Worm (Caenorhabditis elegans) whole organism, young adult: ENCODE results near the gene C06A12.19.

ENCODE experiments used
- B0035.1 ChIP-seq: sonication (generic microtip); optimal IDR thresholded peaks from 2 replicates; lab custom pipeline; 2016; ENCODE audit warnings: missing genetic modification characterization, mild to moderate bottlenecking, missing compliant biosample characterization, missing genotype, missing genetic modification reagents
- D2030.7 ChIP-seq: fragments of 200-800 bp; sonication (Bioruptor generic); IDR thresholded peaks from 2 replicates; pipeline ENCODE4 v1.3.6; 2022; ENCODE audit warnings: missing genetic modification reagents, missing genetic modification characterization, missing compliant biosample characterization
- F37B4.10 ChIP-seq: fragments of 200-800 bp; sonication (Bioruptor generic); IDR thresholded peaks from 2 replicates; pipeline ENCODE4 v1.3.6; 2022; ENCODE audit warnings: missing genetic modification characterization, missing compliant biosample characterization
- F39B2.1 ChIP-seq: fragments of 200-800 bp; sonication (Bioruptor generic); IDR thresholded peaks from 2 replicates; pipeline ENCODE4 v1.3.6; 2022; ENCODE audit warnings: missing genetic modification reagents, missing genetic modification characterization, missing compliant biosample characterization
- Y67H2A.10 ChIP-seq: fragments of 200-800 bp; sonication (Bioruptor generic); conservative IDR thresholded peaks from 2 replicates; pipeline ENCODE4 v1.3.6; 2022; ENCODE audit warnings: missing genetic modification reagents, missing genetic modification characterization, missing compliant biosample characterization
- ZK185.1 ChIP-seq: sonication (generic microtip); optimal IDR thresholded peaks from 2 replicates; lab custom pipeline; 2016; ENCODE audit warnings: mild to moderate bottlenecking, missing genetic modification characterization, missing compliant biosample characterization; ENCODE audit not compliant: poor library complexity, severe bottlenecking
- athp-1 ChIP-seq: sonication (generic microtip); optimal IDR thresholded peaks from 2 replicates; lab custom pipeline; 2017; ENCODE audit warnings: mild to moderate bottlenecking, missing genetic modification characterization, missing compliant biosample characterization
- ccch-3 ChIP-seq: fragments of 200-800 bp; sonication (Bioruptor generic); optimal IDR thresholded peaks from 2 replicates; lab custom pipeline; 2018; ENCODE audit warnings: mild to moderate bottlenecking, missing genetic modification characterization, missing compliant biosample characterization
- dox-1 ChIP-seq: fragments of 200-800 bp; sonication (Bioruptor generic); IDR thresholded peaks from 2 replicates; pipeline ENCODE4 v1.3.6; 2022; ENCODE audit warnings: missing genetic modification reagents, missing genetic modification characterization, missing compliant biosample characterization
- hmg-1.2 ChIP-seq: fragments of 200-800 bp; sonication (Bioruptor generic); IDR thresholded peaks from 2 replicates; pipeline ENCODE4 v1.3.6; 2022; ENCODE audit warnings: missing genetic modification reagents, missing genetic modification characterization, missing compliant biosample characterization
- lsl-1 ChIP-seq: fragments of 200-800 bp; sonication (Bioruptor generic); optimal IDR thresholded peaks from 2 replicates; lab custom pipeline; 2018; ENCODE audit warnings: mild to moderate bottlenecking, missing genetic modification characterization, moderate library complexity, missing compliant biosample characterization
- lsy-27 ChIP-seq: sonication (generic microtip); optimal IDR thresholded peaks from 2 replicates; lab custom pipeline; 2017; ENCODE audit warnings: missing genetic modification characterization, mild to moderate bottlenecking, missing compliant biosample characterization, antibody characterized with exemption, missing genotype, borderline replicate concordance; ENCODE audit not compliant: insufficient read depth
- mcd-1 ChIP-seq: fragments of 200-800 bp; sonication (Bioruptor generic); IDR thresholded peaks from 2 replicates; pipeline ENCODE4 v1.3.6; 2022; ENCODE audit warnings: missing genetic modification reagents, missing genetic modification characterization, missing compliant biosample characterization
- mes-4 ChIP-seq: sonication (generic microtip); optimal IDR thresholded peaks from 2 replicates; lab custom pipeline; 2016; ENCODE audit warnings: missing genotype, missing genetic modification characterization, missing compliant biosample characterization
- mxl-1 ChIP-seq: sonication (generic microtip); optimal IDR thresholded peaks from 2 replicates; lab custom pipeline; 2016; ENCODE audit warnings: missing genetic modification characterization, missing compliant biosample characterization
- nfya-1 ChIP-seq: sonication (generic microtip); optimal IDR thresholded peaks from 2 replicates; lab custom pipeline; 2017; ENCODE audit warnings: antibody characterized with exemption, missing compliant biosample characterization, missing genetic modification characterization, borderline replicate concordance; ENCODE audit not compliant: insufficient read depth
- nhr-179 ChIP-seq: sonication (generic microtip); optimal IDR thresholded peaks from 2 replicates; lab custom pipeline; 2016; ENCODE audit warnings: mild to moderate bottlenecking, missing genetic modification characterization, missing compliant biosample characterization
- nhr-80 ChIP-seq: sonication (generic microtip); optimal IDR thresholded peaks from 2 replicates; lab custom pipeline; 2016; ENCODE audit warnings: missing genetic modification characterization, missing compliant biosample characterization
- pha-4 ChIP-seq: fragments of 150-350 bp; sonication (generic microtip); optimal IDR thresholded peaks from 2 replicates; lab custom pipeline; 2014; ENCODE audit warnings: missing biosample characterization, missing genetic modification reagents, missing genetic modification characterization
- sdz-38 ChIP-seq: sonication (generic microtip); optimal IDR thresholded peaks from 2 replicates; lab custom pipeline; 2016; ENCODE audit warnings: missing genotype, missing genetic modification characterization, missing compliant biosample characterization
- somi-1 ChIP-seq: fragments of 200-800 bp; sonication (Bioruptor generic); optimal IDR thresholded peaks from 2 replicates; lab custom pipeline; 2018; ENCODE audit warnings: mild to moderate bottlenecking, missing genetic modification characterization, missing compliant biosample characterization
- unc-130 ChIP-seq: sonication (generic microtip); optimal IDR thresholded peaks from 2 replicates; lab custom pipeline; 2016; ENCODE audit warnings: missing genetic modification reagents, missing genetic modification characterization, missing compliant biosample characterization
- zfh-2 ChIP-seq: fragments of 200-800 bp; sonication (Bioruptor generic); conservative IDR thresholded peaks from 2 replicates; pipeline ENCODE4 v1.3.6; 2022; ENCODE audit warnings: missing genetic modification reagents, missing genetic modification characterization, missing compliant biosample characterization

Gene C06A12.19

DNA sequence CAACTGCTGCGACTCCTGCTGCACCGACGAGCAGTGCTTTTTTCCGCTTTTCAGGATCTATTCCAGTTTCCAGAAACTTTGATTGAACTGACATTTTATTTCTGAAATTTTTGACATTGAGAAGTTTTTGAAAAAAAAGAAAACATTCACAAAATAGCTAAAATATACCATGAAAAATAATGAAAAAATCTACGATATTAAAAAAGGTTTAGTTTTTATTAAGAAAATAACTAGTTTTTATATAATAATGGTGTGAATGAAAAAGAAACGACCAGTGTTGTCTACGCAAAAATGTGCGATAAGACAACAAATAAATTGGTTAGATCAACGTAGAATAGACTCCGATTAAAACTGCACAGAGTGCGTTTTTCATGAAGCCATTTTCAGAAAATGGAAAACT is 34.4 kb downstream of the C06A12.19 start, which contains the start of gene pmp-4:
pmp-4 (minus strand) TSS at position 101 of the 400 bp plus-strand sequence.
- TF ChIP-seq zfh-2 (GFP tag; lab: Robert Waterston, UW), result no peak
- TF ChIP-seq nhr-80 (tag; lab: Kevin White, UChicago), result peak; percentile 54
- TF ChIP-seq dox-1 (GFP tag; lab: Robert Waterston, UW), result no peak

DNA sequence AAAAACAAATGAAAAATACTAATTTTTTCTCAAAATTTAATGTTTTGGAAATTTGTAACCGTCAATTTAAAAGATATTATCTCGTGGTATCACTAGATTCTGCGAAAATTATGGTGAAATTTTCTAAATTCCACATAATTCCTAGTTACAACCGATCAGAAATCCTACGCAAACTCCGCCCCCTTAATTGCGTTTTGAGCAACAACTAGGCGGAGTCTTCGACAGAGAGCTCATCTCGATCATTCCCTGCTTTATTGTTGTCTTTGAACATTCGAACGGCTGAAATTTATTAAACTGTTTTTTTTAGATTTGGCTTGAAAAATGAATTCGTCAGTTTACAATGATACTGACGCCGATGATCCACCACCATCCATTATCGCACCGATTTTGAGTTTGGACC is 40.4 kb downstream of the C06A12.19 start, which contains the start of gene T02D1.4:
T02D1.4 (plus strand) TSS at position 301 of the 400 bp plus-strand sequence.
- no peak for TF ChIP-seq mcd-1 (GFP tag; lab: Robert Waterston, UW)
- TF ChIP-seq hmg-1.2, result no peak
- TF ChIP-seq D2030.7 (GFP tag; lab: Robert Waterston, UW), result no peak
- no peak for TF ChIP-seq F37B4.10
- TF ChIP-seq lsl-1 (GFP tag; lab: Kevin White, UChicago), result no peak
- TF ChIP-seq ZK185.1, result no peak
- no peak for TF ChIP-seq athp-1
- no peak for TF ChIP-seq pha-4
- TF ChIP-seq, all 124 proteins: peak for 0

DNA sequence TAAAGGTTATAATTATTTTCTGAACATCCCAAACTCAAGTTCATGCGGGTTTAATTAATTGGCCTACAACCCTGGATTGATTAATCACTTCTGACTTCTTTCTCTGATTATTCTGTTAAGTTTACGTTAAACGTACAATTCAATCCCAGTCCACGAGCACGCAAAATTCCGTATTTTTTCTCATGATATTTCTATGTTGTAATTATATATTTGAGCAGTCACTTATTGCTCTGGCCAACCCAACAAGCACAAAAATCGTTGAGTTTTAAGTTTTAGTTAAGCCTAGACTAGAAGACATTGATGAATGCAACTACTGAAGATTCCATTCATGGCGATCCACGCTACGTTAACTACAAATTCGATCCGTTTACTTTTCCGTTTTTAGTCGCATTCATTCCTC is 44.0 kb downstream of the C06A12.19 start, which contains the start of gene sru-15:
sru-15 (plus strand) TSS at position 301 of the 400 bp plus-strand sequence.
- TF ChIP-seq unc-130 (GFP tag; lab: Kevin White, UChicago) (no peak), mxl-1 (tag; lab: Kevin White, UChicago) (no peak), mes-4 (no peak), nhr-179 (no peak), F39B2.1 (no peak), Y67H2A.10 (GFP tag; lab: Robert Waterston, UW) (no peak), somi-1 (GFP tag; lab: Kevin White, UChicago) (no peak), B0035.1 (tag; lab: Kevin White, UChicago) (no peak), lsy-27 (tag; lab: Kevin White, UChicago) (no peak), sdz-38 (tag; lab: Kevin White, UChicago) (no peak), ccch-3 (GFP tag; lab: Kevin White, UChicago) (no peak), nfya-1 (no peak), athp-1 (no peak)
